Fruit fly (Drosophila melanogaster) whole organism, embryonic: ENCODE data around the gene CCHa1.

Experiments
- Adf1 ChIP-seq: fragments of 200-800 bp; sonication (Bioruptor generic); IDR thresholded peaks from 2 replicates; pipeline ENCODE4 v1.3.6; 2022; ENCODE audit warnings: missing biosample characterization, missing genetic modification characterization
- Antp ChIP-seq: fragments of 200-800 bp; sonication (Bioruptor generic); optimal IDR thresholded peaks from 3 replicates; lab custom pipeline; 2016; ENCODE audit warnings: missing biosample characterization, missing genetic modification characterization
- BEAF-32 ChIP-seq: fragments of 200-800 bp; sonication (Bioruptor generic); optimal IDR thresholded peaks from 3 replicates; lab custom pipeline; 2017; ENCODE audit warnings: missing biosample characterization, missing genetic modification characterization, mild to moderate bottlenecking, moderate library complexity, missing genetic modification reagents
- Bdp1 ChIP-seq: fragments of 200-800 bp; sonication (Bioruptor generic); optimal IDR thresholded peaks from 3 replicates; lab custom pipeline; 2016; ENCODE audit warnings: missing biosample characterization, missing genetic modification characterization
- CG10959 ChIP-seq: fragments of 200-800 bp; sonication (Bioruptor generic); IDR thresholded peaks from 2 replicates; pipeline ENCODE4 v1.3.6; 2022; ENCODE audit warnings: missing biosample characterization, missing genetic modification characterization
- CG10979 ChIP-seq: fragments of 200-800 bp; sonication (Bioruptor generic); optimal IDR thresholded peaks from 2 replicates; lab custom pipeline; 2018; ENCODE audit warnings: missing biosample characterization, mild to moderate bottlenecking, missing genetic modification characterization, moderate library complexity
- CG12104 ChIP-seq: fragments of 200-800 bp; sonication (Bioruptor generic); optimal IDR thresholded peaks from 3 replicates; lab custom pipeline; 2016; ENCODE audit warnings: missing biosample characterization, missing genetic modification characterization
- CG12769 ChIP-seq: fragments of 200-800 bp; sonication (Bioruptor generic); optimal IDR thresholded peaks from 2 replicates; lab custom pipeline; 2019; ENCODE audit warnings: missing biosample characterization, mild to moderate bottlenecking, missing genetic modification characterization, moderate library complexity
- CG13894 ChIP-seq: fragments of 200-800 bp; sonication (Bioruptor generic); optimal IDR thresholded peaks from 3 replicates; lab custom pipeline; 2018; ENCODE audit warnings: missing biosample characterization, mild to moderate bottlenecking, missing genetic modification characterization, moderate library complexity
- CG14667 ChIP-seq: fragments of 200-800 bp; sonication (Bioruptor generic); IDR thresholded peaks from 2 replicates; pipeline ENCODE4 v1.3.6; 2022; ENCODE audit warnings: missing biosample characterization, missing genetic modification characterization
- CG1832 ChIP-seq: fragments of 200-800 bp; sonication (Bioruptor generic); optimal IDR thresholded peaks from 2 replicates; lab custom pipeline; 2017; ENCODE audit warnings: missing biosample characterization, mild to moderate bottlenecking, missing genetic modification characterization, inconsistent platforms
- CG2712 ChIP-seq: fragments of 200-800 bp; optimal IDR thresholded peaks from 3 replicates; lab custom pipeline; 2019; ENCODE audit warnings: missing biosample characterization, mild to moderate bottlenecking, missing genetic modification characterization, moderate library complexity
- CG34224 ChIP-seq: fragments of 200-800 bp; sonication (Bioruptor generic); IDR thresholded peaks from 3 replicates; pipeline ENCODE4 v1.3.6; 2022; ENCODE audit warnings: missing biosample characterization, missing genetic modification characterization; ENCODE audit not compliant: partially characterized antibody
- CG4707 ChIP-seq: fragments of 200-800 bp; sonication (Bioruptor generic); optimal IDR thresholded peaks from 2 replicates; lab custom pipeline; 2018; ENCODE audit warnings: missing biosample characterization, mild to moderate bottlenecking, missing genetic modification characterization, moderate library complexity
- CG7271 ChIP-seq: fragments of 200-800 bp; sonication (Bioruptor generic); optimal IDR thresholded peaks from 2 replicates; lab custom pipeline; 2018; ENCODE audit warnings: missing biosample characterization, mild to moderate bottlenecking, missing genetic modification characterization, moderate library complexity
- CG9817 ChIP-seq: fragments of 200-800 bp; sonication (Bioruptor generic); optimal IDR thresholded peaks from 2 replicates; lab custom pipeline; 2018; ENCODE audit warnings: missing biosample characterization, mild to moderate bottlenecking, missing genetic modification characterization, moderate library complexity
- CTCF ChIP-seq: fragments of 200-800 bp; sonication (Bioruptor generic); optimal IDR thresholded peaks from 2 replicates; lab custom pipeline; 2017; ENCODE audit warnings: missing biosample characterization, mild to moderate bottlenecking, missing genetic modification characterization, moderate library complexity
- CoRest ChIP-seq: fragments of 200-800 bp; sonication (Bioruptor generic); optimal IDR thresholded peaks from 3 replicates; lab custom pipeline; 2018; ENCODE audit warnings: missing biosample characterization, mild to moderate bottlenecking, missing genetic modification characterization, moderate library complexity
- Dip2 ChIP-seq: fragments of 200-800 bp; sonication (Bioruptor generic); IDR thresholded peaks from 2 replicates; pipeline ENCODE4 v1.3.6; 2022; ENCODE audit warnings: missing biosample characterization, missing genetic modification characterization
- GATAe ChIP-seq: fragments of 200-800 bp; sonication (Bioruptor generic); conservative IDR thresholded peaks from 2 replicates; pipeline ENCODE4 v1.3.6; 2022; ENCODE audit warnings: missing biosample characterization, missing genetic modification characterization
- HLH54F ChIP-seq: fragments of 200-800 bp; sonication (Bioruptor generic); optimal IDR thresholded peaks from 3 replicates; lab custom pipeline; 2016; ENCODE audit warnings: missing biosample characterization, missing genetic modification characterization
- Jarid2 ChIP-seq: fragments of 200-800 bp; sonication (Bioruptor generic); optimal IDR thresholded peaks from 3 replicates; lab custom pipeline; 2017; ENCODE audit warnings: mild to moderate bottlenecking, missing biosample characterization, missing genetic modification reagents, missing genetic modification characterization
- Kr ChIP-seq: fragments of 200-800 bp; sonication (Bioruptor generic); optimal IDR thresholded peaks from 2 replicates; lab custom pipeline; 2017; ENCODE audit warnings: missing biosample characterization, mild to moderate bottlenecking, missing genetic modification characterization
- Nf-YA ChIP-seq: fragments of 200-800 bp; sonication (Bioruptor generic); IDR thresholded peaks from 2 replicates; pipeline ENCODE4 v1.3.6; 2022; ENCODE audit warnings: missing biosample characterization, missing genetic modification characterization
- Nf-YC ChIP-seq: fragments of 200-800 bp; optimal IDR thresholded peaks from 3 replicates; lab custom pipeline; 2019; ENCODE audit warnings: missing biosample characterization, mild to moderate bottlenecking, missing genetic modification characterization, moderate library complexity
- Sox102F ChIP-seq: fragments of 200-800 bp; sonication (Bioruptor generic); optimal IDR thresholded peaks from 2 replicates; lab custom pipeline; 2018; ENCODE audit warnings: missing biosample characterization, mild to moderate bottlenecking, missing genetic modification characterization, moderate library complexity
- Sry-β ChIP-seq: fragments of 200-800 bp; sonication (Bioruptor generic); optimal IDR thresholded peaks from 2 replicates; lab custom pipeline; 2018; ENCODE audit warnings: missing biosample characterization, mild to moderate bottlenecking, missing genetic modification characterization, moderate library complexity
- ara ChIP-seq: fragments of 200-800 bp; sonication (Bioruptor generic); IDR thresholded peaks from 2 replicates; pipeline ENCODE4 v1.3.6; 2022; ENCODE audit warnings: missing biosample characterization, missing genetic modification characterization
- az2 ChIP-seq: fragments of 200-800 bp; sonication (Bioruptor generic); optimal IDR thresholded peaks from 3 replicates; lab custom pipeline; 2016; ENCODE audit warnings: missing biosample characterization, missing genetic modification characterization
- caup ChIP-seq: fragments of 200-800 bp; sonication (Bioruptor generic); optimal IDR thresholded peaks from 3 replicates; lab custom pipeline; 2017; ENCODE audit warnings: missing biosample characterization, mild to moderate bottlenecking, missing genetic modification characterization, moderate library complexity; ENCODE audit not compliant: severe bottlenecking
- chm ChIP-seq: fragments of 200-800 bp; sonication (Bioruptor generic); IDR thresholded peaks from 2 replicates; pipeline ENCODE4 v1.3.6; 2022; ENCODE audit warnings: missing biosample characterization, missing genetic modification characterization
- ci ChIP-seq: fragments of 200-800 bp; sonication (Bioruptor generic); IDR thresholded peaks from 3 replicates; pipeline ENCODE4 v1.3.6; 2022; ENCODE audit warnings: missing biosample characterization, missing genetic modification characterization
- dan ChIP-seq: fragments of 200-800 bp; sonication (Bioruptor generic); IDR thresholded peaks from 2 replicates; pipeline ENCODE4 v1.3.6; 2022; ENCODE audit warnings: missing biosample characterization, missing genetic modification characterization
- fd64A ChIP-seq: fragments of 200-800 bp; sonication (Bioruptor generic); optimal IDR thresholded peaks from 3 replicates; lab custom pipeline; 2018; ENCODE audit warnings: missing biosample characterization, mild to moderate bottlenecking, missing genetic modification characterization
- gcm ChIP-seq: fragments of 200-800 bp; sonication (Bioruptor generic); optimal IDR thresholded peaks from 2 replicates; lab custom pipeline; 2019; ENCODE audit warnings: missing biosample characterization, mild to moderate bottlenecking, missing genetic modification characterization, moderate library complexity
- hb ChIP-seq: fragments of 200-800 bp; sonication (Bioruptor generic); IDR thresholded peaks from 3 replicates; pipeline ENCODE4 v1.3.6; 2022; ENCODE audit warnings: missing biosample characterization, missing genetic modification characterization; ENCODE audit not compliant: partially characterized antibody
- inv ChIP-seq: fragments of 200-800 bp; sonication (Bioruptor generic); IDR thresholded peaks from 2 replicates; pipeline ENCODE4 v1.3.6; 2022; ENCODE audit warnings: missing biosample characterization, missing genetic modification characterization; ENCODE audit not compliant: partially characterized antibody
- kay ChIP-seq: fragments of 200-800 bp; sonication (Bioruptor generic); optimal IDR thresholded peaks from 2 replicates; lab custom pipeline; 2016; ENCODE audit warnings: missing biosample characterization, missing genetic modification characterization
- lilli ChIP-seq: fragments of 200-800 bp; sonication (Bioruptor generic); optimal IDR thresholded peaks from 3 replicates; lab custom pipeline; 2016; ENCODE audit warnings: missing biosample characterization, missing genetic modification characterization
- lola ChIP-seq, 3 experiments: fragments of >200 bp in 2 of 3; fragments of 200-800 bp in 1 of 3; sonication (Bioruptor generic) in 1 of 3; optimal IDR thresholded peaks; 2 replicates each; lab custom pipeline; 2017 to 2019; ENCODE audit warnings: missing biosample characterization in 3 of 3, missing genetic modification characterization in 3 of 3, mild to moderate bottlenecking in 1 of 3, moderate library complexity in 1 of 3
- sens-2 ChIP-seq: fragments of 200-800 bp; sonication (Bioruptor generic); IDR thresholded peaks from 2 replicates; pipeline ENCODE4 v1.3.6; 2022; ENCODE audit warnings: missing biosample characterization, missing genetic modification characterization
- sima ChIP-seq: fragments of 200-800 bp; sonication (Bioruptor generic); optimal IDR thresholded peaks from 2 replicates; lab custom pipeline; 2016; ENCODE audit warnings: missing biosample characterization, missing genetic modification characterization
- so ChIP-seq: fragments of 200-800 bp; sonication (Bioruptor generic); IDR thresholded peaks from 3 replicates; pipeline ENCODE4 v1.3.6; 2022; ENCODE audit warnings: missing biosample characterization, missing genetic modification characterization
- sob ChIP-seq: fragments of 200-800 bp; sonication (Bioruptor generic); IDR thresholded peaks from 2 replicates; pipeline ENCODE4 v1.3.6; 2022; ENCODE audit warnings: missing biosample characterization, missing genetic modification characterization
- sug ChIP-seq: fragments of 200-800 bp; optimal IDR thresholded peaks from 2 replicates; lab custom pipeline; 2019; ENCODE audit warnings: missing biosample characterization, mild to moderate bottlenecking, missing genetic modification characterization, moderate library complexity
- tio ChIP-seq: fragments of 200-800 bp; sonication (Bioruptor generic); optimal IDR thresholded peaks from 2 replicates; lab custom pipeline; 2017; ENCODE audit warnings: missing biosample characterization, missing genetic modification characterization, inconsistent platforms
- tll ChIP-seq, 2 experiments: fragments of 200-800 bp in 1 of 2; fragments of >200 bp in 1 of 2; sonication (Bioruptor generic) in 1 of 2; optimal IDR thresholded peaks; 2 replicates each; lab custom pipeline; 2017 to 2019; ENCODE audit warnings: missing biosample characterization in 2 of 2, missing genetic modification characterization in 2 of 2, mild to moderate bottlenecking in 1 of 2, moderate library complexity in 1 of 2
- tna ChIP-seq: fragments of 200-800 bp; sonication (Bioruptor generic); IDR thresholded peaks from 2 replicates; pipeline ENCODE4 v1.3.6; 2022; ENCODE audit warnings: missing biosample characterization, missing genetic modification characterization; ENCODE audit not compliant: partially characterized antibody
- tup ChIP-seq: fragments of 200-800 bp; sonication (Bioruptor generic); optimal IDR thresholded peaks from 2 replicates; lab custom pipeline; 2016; ENCODE audit warnings: missing biosample characterization, mild to moderate bottlenecking, missing genetic modification characterization, moderate library complexity
- vfl ChIP-seq: fragments of 200-800 bp; sonication (Bioruptor generic); optimal IDR thresholded peaks from 2 replicates; lab custom pipeline; 2016; ENCODE audit warnings: missing biosample characterization, missing genetic modification characterization

The CCHa1 gene

dm6 chr3R:14077026-14077425 lies 19.6 kb downstream of the CCHa1 start (continued):
- no peak for TF ChIP-seq CG1832 (GFP tag; lab: Kevin White, UChicago)
- peak; percentile 37 for TF ChIP-seq Sox102F (GFP tag; lab: Kevin White, UChicago)
- peak; percentile 11 for TF ChIP-seq az2 (GFP tag; lab: Kevin White, UChicago)
- no peak for TF ChIP-seq CG12769 (tag; lab: Kevin White, UChicago)
- TF ChIP-seq tio (GFP tag; lab: Kevin White, UChicago) = no peak
- peak; percentile 7 for TF ChIP-seq lilli
- peak; percentile 52; the same call in 1 of the 3 replicates for TF ChIP-seq so (GFP tag; lab: Robert Waterston, UW)
- TF ChIP-seq caup (GFP tag; lab: Kevin White, UChicago) = no peak
- peak; percentile 53 for TF ChIP-seq CG10979 (tag; lab: Kevin White, UChicago)
- TF ChIP-seq Kr = no peak
- no peak; the same call in 1 of the 2 replicates for TF ChIP-seq CG14667 (GFP tag; lab: Robert Waterston, UW)
- TF ChIP-seq kay (GFP tag; lab: Kevin White, UChicago) = no peak
- TF ChIP-seq CG13894 = no peak
- TF ChIP-seq Dip2 (GFP tag; lab: Robert Waterston, UW) = no peak
- TF ChIP-seq Bdp1 (GFP tag; lab: Kevin White, UChicago) = no peak
- peak; percentile 38; the same call in 1 of the 2 replicates for TF ChIP-seq sob (GFP tag; lab: Robert Waterston, UW)
- TF ChIP-seq gcm (GFP tag; lab: Kevin White, UChicago) = no peak
- TF ChIP-seq tna (GFP tag; lab: Robert Waterston, UW) = no peak
- TF ChIP-seq tll (GFP tag; optimal IDR thresholded peaks at IDR 0.05; lab: Kevin White, UChicago) = no peak
- TF ChIP-seq lola (GFP tag; optimal IDR thresholded peaks at IDR 0.05; lab: Kevin White, UChicago) = no peak
- TF ChIP-seq sug (tag; lab: Kevin White, UChicago) = no peak
- no peak for TF ChIP-seq fd64A
- no peak for TF ChIP-seq CTCF (GFP tag; lab: Kevin White, UChicago)
- peak; percentile 17 for TF ChIP-seq Jarid2 (GFP tag; lab: Kevin White, UChicago)
- no peak for TF ChIP-seq sens-2 (GFP tag; lab: Robert Waterston, UW)
- TF ChIP-seq CG34224 (GFP tag; lab: Robert Waterston, UW) = no peak
- no peak for TF ChIP-seq GATAe (GFP tag; lab: Robert Waterston, UW)
- TF ChIP-seq Nf-YC (tag; lab: Kevin White, UChicago) = no peak
- no peak for TF ChIP-seq CG12104 (GFP tag; lab: Kevin White, UChicago)
- TF ChIP-seq inv (GFP tag; lab: Robert Waterston, UW) = no peak
- TF ChIP-seq CG4707 = no peak
- TF ChIP-seq vfl (GFP tag; lab: Kevin White, UChicago) = no peak
- no peak for TF ChIP-seq HLH54F (GFP tag; lab: Kevin White, UChicago)
- TF ChIP-seq ci (GFP tag; lab: Robert Waterston, UW) = peak; percentile 72; the same call in 2 of the 3 replicates
- TF ChIP-seq CG2712 (tag; lab: Kevin White, UChicago) = no peak
- no peak for TF ChIP-seq Adf1 (GFP tag; lab: Robert Waterston, UW)
- TF ChIP-seq hb = no peak
- no peak for TF ChIP-seq Antp (GFP tag; lab: Kevin White, UChicago)
- no peak for TF ChIP-seq dan (GFP tag; lab: Robert Waterston, UW)
- no peak for TF ChIP-seq tup (GFP tag; lab: Kevin White, UChicago)
- peak; percentile 8 for TF ChIP-seq CoRest
- TF ChIP-seq Nf-YA (GFP tag; lab: Robert Waterston, UW) = no peak
- TF ChIP-seq chm (GFP tag; lab: Robert Waterston, UW) = no peak; the same call in 1 of the 2 replicates
- no peak for TF ChIP-seq BEAF-32
- peak; percentile 22 for TF ChIP-seq CG9817 (tag; lab: Kevin White, UChicago)
- no peak for TF ChIP-seq CG7271 (tag; lab: Kevin White, UChicago)
- no peak for TF ChIP-seq sima
- TF ChIP-seq Sry-β (GFP tag; lab: Kevin White, UChicago) = no peak
- TF ChIP-seq CG10959 (GFP tag; lab: Robert Waterston, UW) = 0 out of 2 replicates have a peak, but pooled peaks have one; percentile 35
- peak; percentile 49; the same call in 1 of the 2 replicates for TF ChIP-seq ara
